Fruit fly (Drosophila melanogaster): ENCODE results near the gene Nin.

Nin gene

DNA sequence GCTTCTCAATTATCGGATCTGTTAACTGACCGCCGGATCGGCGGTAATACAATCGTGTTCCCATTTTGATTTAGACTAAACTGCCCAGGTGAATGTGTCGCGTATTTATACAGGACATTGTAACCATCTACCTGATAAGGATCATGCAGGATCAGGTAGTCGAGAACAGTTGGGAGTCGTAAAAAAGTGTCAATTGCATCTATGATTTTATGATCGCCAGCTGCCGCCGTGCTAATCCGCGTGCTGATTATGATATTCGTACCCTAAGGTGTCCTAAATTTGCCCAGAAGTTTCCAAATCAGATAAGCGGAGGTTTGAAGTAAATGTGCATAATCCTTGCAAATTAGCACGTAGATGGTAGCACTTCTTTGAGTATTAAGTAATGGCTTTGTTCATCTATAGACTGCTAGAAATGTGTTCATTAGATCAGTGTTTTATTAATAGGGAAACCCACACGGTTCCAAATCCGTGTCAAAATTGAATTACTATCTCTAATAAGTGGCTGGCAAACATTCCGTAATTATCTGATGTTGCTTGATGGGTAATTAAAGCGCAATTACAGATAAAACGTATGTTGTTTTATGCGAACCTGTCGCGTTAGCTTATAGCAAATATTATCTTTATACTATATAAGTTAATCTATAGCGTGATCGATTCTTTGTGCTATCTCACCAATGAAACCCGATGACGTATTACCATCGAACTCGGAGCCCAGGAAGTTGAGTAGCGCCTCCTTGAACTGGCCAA is 913 bp downstream of the Nin start:
- TF ChIP-seq Gug (GFP tag; IDR thresholded peaks at IDR 0.05) (no peak), fd59A (GFP tag; optimal IDR thresholded peaks at IDR 0.05) (no peak), Sox14 (GFP tag; optimal IDR thresholded peaks at IDR 0.05) (no peak), CG4318 (GFP tag; optimal IDR thresholded peaks at IDR 0.05) (no peak), CG6792 (GFP tag; optimal IDR thresholded peaks at IDR 0.05) (no peak), CG1621 (tag; optimal IDR thresholded peaks at IDR 0.05) (no peak), fkh (GFP tag; optimal IDR thresholded peaks at IDR 0.05) (no peak), acj6 (GFP tag; optimal IDR thresholded peaks at IDR 0.05) (no peak), vri (GFP tag; optimal IDR thresholded peaks at IDR 0.05) (no peak), esn (GFP tag; optimal IDR thresholded peaks at IDR 0.05) (no peak), achi (GFP tag; optimal IDR thresholded peaks at IDR 0.05) (no peak), CG31627 (GFP tag; optimal IDR thresholded peaks at IDR 0.05) (no peak), salr (GFP tag; optimal IDR thresholded peaks at IDR 0.05) (no peak), CG10631 (GFP tag; optimal IDR thresholded peaks at IDR 0.05) (no peak), CG15336 (GFP tag; IDR thresholded peaks at IDR 0.05) (no peak), Sox15 (GFP tag; optimal IDR thresholded peaks at IDR 0.05) (no peak), CG9139 (GFP tag; optimal IDR thresholded peaks at IDR 0.05) (no peak)

DNA sequence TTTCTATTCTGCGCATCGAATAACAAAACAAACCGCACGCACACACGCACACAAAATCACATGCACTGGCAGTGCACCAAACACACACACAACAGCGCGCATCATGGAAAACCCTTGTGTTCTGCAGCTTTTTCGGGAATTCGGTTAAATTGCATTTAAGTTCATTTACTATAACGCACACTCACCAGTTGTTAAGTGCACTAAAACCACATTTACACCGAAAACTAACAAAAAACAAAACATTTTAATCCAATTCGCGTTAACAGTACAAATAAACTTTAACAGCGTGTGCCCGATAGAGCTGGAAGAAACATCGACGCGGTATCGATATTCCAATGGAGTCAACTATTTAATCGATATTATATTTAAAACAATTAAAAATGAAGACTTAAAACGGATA is 7.3 kb downstream of the Nin start, which contains the start of gene tkv:
Gene tkv (minus strand): TSS at position 304 of the 400 bp plus-strand sequence.
- TF ChIP-seq acj6 (GFP tag; optimal IDR thresholded peaks at IDR 0.05): no peak
- TF ChIP-seq fkh (GFP tag; optimal IDR thresholded peaks at IDR 0.05): peak; percentile 77
- TF ChIP-seq CG11902 (GFP tag; optimal IDR thresholded peaks at IDR 0.05): no peak
- peak; percentile 28 for TF ChIP-seq Eip93F (GFP tag; optimal IDR thresholded peaks at IDR 0.05)

DNA sequence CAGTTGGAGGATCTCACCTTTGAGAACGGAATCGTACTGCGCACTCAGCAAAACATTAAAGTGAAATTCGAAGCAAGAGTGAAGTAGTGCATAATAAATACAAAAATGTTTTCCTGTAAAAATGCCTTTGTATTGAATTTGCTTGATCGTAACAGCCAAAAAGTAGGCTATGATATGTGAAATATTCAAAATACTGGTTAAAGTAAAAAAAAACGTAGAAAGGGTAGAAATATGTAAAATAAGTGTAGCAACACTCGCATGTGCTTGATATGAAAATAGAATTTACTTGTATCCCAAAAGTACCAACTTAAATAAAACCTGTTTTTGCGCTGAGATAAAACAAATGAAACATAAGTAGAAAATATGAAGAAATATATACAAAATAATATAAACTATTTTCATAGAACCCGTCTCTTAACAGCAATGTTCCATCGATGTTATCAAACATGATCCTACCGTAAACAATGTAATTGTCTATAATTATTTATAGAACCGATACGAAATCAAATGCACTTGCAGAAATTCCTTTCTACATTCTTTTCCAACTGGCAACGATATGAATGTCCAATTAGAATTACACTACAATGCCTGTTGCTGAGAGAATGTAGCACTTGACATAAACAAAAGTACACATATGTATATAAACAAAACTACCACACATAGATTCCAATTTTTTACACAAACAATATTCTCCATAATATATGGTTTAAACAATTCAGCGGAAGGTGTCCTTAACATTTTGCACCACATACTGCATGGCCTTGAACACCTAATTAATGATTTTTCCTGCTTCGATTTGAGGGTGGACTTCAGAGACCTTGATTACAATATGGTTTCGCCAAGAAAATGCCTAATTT is 7.9 kb downstream of the Nin start:
- TF ChIP-seq Ets96B (tag; optimal IDR thresholded peaks at IDR 0.05) (peak; percentile 9), dsx (GFP tag; optimal IDR thresholded peaks at IDR 0.05; ENCODE audit: poor library complexity, severe bottlenecking) (peak; percentile 77), CG3032 (tag; optimal IDR thresholded peaks at IDR 0.05) (no peak), dac (GFP tag; optimal IDR thresholded peaks at IDR 0.05) (no peak), Met (GFP tag; optimal IDR thresholded peaks at IDR 0.05) (peak; percentile 6), Eip78C (GFP tag) (peak; percentile 68), ss (GFP tag; optimal IDR thresholded peaks at IDR 0.05) (no peak), esn (GFP tag; optimal IDR thresholded peaks at IDR 0.05) (peak; percentile 10), Sox14 (GFP tag; optimal IDR thresholded peaks at IDR 0.05) (peak; percentile 19), CG9139 (GFP tag; optimal IDR thresholded peaks at IDR 0.05) (no peak), CG15336 (GFP tag; IDR thresholded peaks at IDR 0.05) (peak; percentile 18; the same call in 1 of the 2 replicates), Hr4 (GFP tag; optimal IDR thresholded peaks at IDR 0.05) (peak; percentile 29), topi (GFP tag; optimal IDR thresholded peaks at IDR 0.05) (peak; percentile 4)

DNA sequence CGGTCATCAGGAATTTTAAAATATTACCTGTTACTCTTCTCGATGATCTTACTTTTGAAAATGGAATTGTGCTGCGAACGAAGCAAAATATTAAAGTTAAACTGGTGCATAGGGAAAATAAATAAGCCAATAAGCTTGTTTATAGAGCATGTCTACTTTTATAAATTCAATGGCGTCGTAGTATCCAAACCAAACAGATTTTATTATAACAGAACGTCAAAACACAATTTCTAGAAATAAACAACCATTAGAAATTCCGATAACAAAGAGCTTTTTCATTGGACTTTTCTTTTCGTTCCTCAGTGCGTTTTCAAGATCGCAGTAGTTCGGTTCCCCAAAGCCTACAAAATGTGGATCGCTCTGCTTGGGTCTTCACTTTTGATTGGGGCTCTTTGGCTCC is 10.2 kb downstream of the Nin start, which contains the start of gene Cyp4ac3:
Gene Cyp4ac3 (plus strand): TSS at position 301 of the 400 bp plus-strand sequence.
- TF ChIP-seq Eip78C (GFP tag): no peak
- TF ChIP-seq Hr4 (GFP tag; optimal IDR thresholded peaks at IDR 0.05): no peak
- no peak for TF ChIP-seq pdm3 (GFP tag; optimal IDR thresholded peaks at IDR 0.05)
- TF ChIP-seq Gug (GFP tag; IDR thresholded peaks at IDR 0.05): no peak
- no peak for TF ChIP-seq CG8319 (GFP tag; optimal IDR thresholded peaks at IDR 0.05)
- TF ChIP-seq CG4318 (GFP tag; optimal IDR thresholded peaks at IDR 0.05): no peak
- TF ChIP-seq CG11902 (GFP tag; optimal IDR thresholded peaks at IDR 0.05): no peak
- TF ChIP-seq svp (GFP tag): no peak
- TF ChIP-seq CG11294 (GFP tag; IDR thresholded peaks at IDR 0.05): no peak
- TF ChIP-seq Sox14 (GFP tag; optimal IDR thresholded peaks at IDR 0.05): no peak
- no peak for TF ChIP-seq Ets21C (GFP tag; optimal IDR thresholded peaks at IDR 0.05)
- no peak for TF ChIP-seq CG6808 (GFP tag; optimal IDR thresholded peaks at IDR 0.05)
- no peak for TF ChIP-seq CG16779 (tag; optimal IDR thresholded peaks at IDR 0.05)
- TF ChIP-seq Blimp-1 (GFP tag; optimal IDR thresholded peaks at IDR 0.05): no peak
- TF ChIP-seq ss (GFP tag; optimal IDR thresholded peaks at IDR 0.05): no peak
- TF ChIP-seq CG8119 (GFP tag; IDR thresholded peaks at IDR 0.05): no peak
- TF ChIP-seq CG31627 (GFP tag; optimal IDR thresholded peaks at IDR 0.05): no peak
- no peak for TF ChIP-seq net (GFP tag; optimal IDR thresholded peaks at IDR 0.05)
- no peak for TF ChIP-seq Hr39 (GFP tag; optimal IDR thresholded peaks at IDR 0.05)

All from whole organism, prepupa.